Worm (Caenorhabditis elegans): Measurements from ENCODE around the gene ztf-9.
A peak's percentile ranks its signal among the peaks of the same experiment; 100 is the strongest.

ztf-9 gene

ce11 chrV:9740858-9741257, 48.9 kb upstream of the ztf-9 start, which contains the start of gene sta-2 (continued):
- TF ChIP-seq hif-1 (tag; optimal IDR thresholded peaks at IDR 0.05) (no peak), nhr-237 (tag; optimal IDR thresholded peaks at IDR 0.05) (no peak), duxl-1 (tag; optimal IDR thresholded peaks at IDR 0.05; ENCODE audit: poor library complexity) (no peak), aha-1 (tag) (no peak), lin-13 (GFP tag; optimal IDR thresholded peaks at IDR 0.05) (no peak), cey-2 (tag; optimal IDR thresholded peaks at IDR 0.05; ENCODE audit: borderline replicate concordance, insufficient read depth) (no peak), zag-1 (tag; optimal IDR thresholded peaks at IDR 0.05) (no peak), lsy-2 (tag; optimal IDR thresholded peaks at IDR 0.05) (no peak), mdt-29 (GFP tag; IDR thresholded peaks at IDR 0.05) (no peak), lir-3 (tag; optimal IDR thresholded peaks at IDR 0.05) (no peak), fkh-10 (GFP tag; optimal IDR thresholded peaks at IDR 0.05) (no peak), nhr-28 (tag; optimal IDR thresholded peaks at IDR 0.05) (peak; percentile 50), nhr-11 (tag; optimal IDR thresholded peaks at IDR 0.05) (no peak), ztf-11 (tag; optimal IDR thresholded peaks at IDR 0.05) (no peak), ceh-82 (tag; optimal IDR thresholded peaks at IDR 0.05) (no peak), ceh-62 (tag; optimal IDR thresholded peaks at IDR 0.05) (no peak)

- TF ChIP-seq zip-11 (GFP tag; IDR thresholded peaks at IDR 0.05) (no peak), zfp-3 (GFP tag; conservative IDR thresholded peaks at IDR 0.05) (no peak), D1046.2 (GFP tag; IDR thresholded peaks at IDR 0.05) (no peak), tag-97 (GFP tag; IDR thresholded peaks at IDR 0.05) (no peak), mep-1 (tag; optimal IDR thresholded peaks at IDR 0.05) (no peak), dmd-9 (GFP tag; IDR thresholded peaks at IDR 0.05) (no peak), arid-1 (GFP tag; conservative IDR thresholded peaks at IDR 0.05) (no peak), duxl-1 (tag; optimal IDR thresholded peaks at IDR 0.05; ENCODE audit: poor library complexity) (no peak), ceh-82 (tag; optimal IDR thresholded peaks at IDR 0.05) (no peak)
These were observed 47.4 kb upstream of the ztf-9 start, which contains the start of gene marc-1 for ce11 chrV:9739402-9739801. TSS of gene marc-1 (plus strand) at chrV:9739702.

- TF ChIP-seq daf-16 (GFP tag; optimal IDR thresholded peaks at IDR 0.05), result no peak
- TF ChIP-seq daf-16 (tag; optimal IDR thresholded peaks at IDR 0.05), result peak; percentile 36
- TF ChIP-seq unc-62 (GFP tag; optimal IDR thresholded peaks at IDR 0.05 in 1 of 2), result peak in 1 of 2 experiments; percentile 52
- TF ChIP-seq unc-62 (tag; optimal IDR thresholded peaks at IDR 0.05), result no peak
- no peak for TF ChIP-seq skn-1 (tag; optimal IDR thresholded peaks at IDR 0.05)
- no peak for TF ChIP-seq aly-2 (tag; optimal IDR thresholded peaks at IDR 0.05)
- TF ChIP-seq Y48G9A.11 (GFP tag; IDR thresholded peaks at IDR 0.05), result no peak
- TF ChIP-seq dmd-6 (GFP tag; IDR thresholded peaks at IDR 0.05), result peak; percentile 53
- TF ChIP-seq nhr-28 (tag; optimal IDR thresholded peaks at IDR 0.05), result peak; percentile 32
- no peak for TF ChIP-seq Y75B8A.6 (GFP tag; IDR thresholded peaks at IDR 0.05)
- peak; percentile 38 for TF ChIP-seq hlh-11 (tag; optimal IDR thresholded peaks at IDR 0.05)
- peak; percentile 72 for TF ChIP-seq pqm-1 (tag; optimal IDR thresholded peaks at IDR 0.05)
These were observed 46.2 kb upstream of the ztf-9 start for ce11 chrV:9738077-9738705.

- peak; percentile 59 for TF ChIP-seq pqm-1 (tag; optimal IDR thresholded peaks at IDR 0.05)
- no peak for TF ChIP-seq mxl-2 (GFP tag; conservative IDR thresholded peaks at IDR 0.05)
- TF ChIP-seq daf-16 (GFP tag; optimal IDR thresholded peaks at IDR 0.05), result no peak
- peak; percentile 28 for TF ChIP-seq daf-16 (tag; optimal IDR thresholded peaks at IDR 0.05)
- peak; percentile 47 for TF ChIP-seq nhr-28 (tag; optimal IDR thresholded peaks at IDR 0.05)
- TF ChIP-seq hlh-11 (tag; optimal IDR thresholded peaks at IDR 0.05), result peak; percentile 18
- TF ChIP-seq Y75B8A.6 (GFP tag; IDR thresholded peaks at IDR 0.05), result no peak
- TF ChIP-seq hlh-30 (tag; optimal IDR thresholded peaks at IDR 0.05; ENCODE audit: insufficient read depth), result peak; percentile 6
- TF ChIP-seq dmd-6 (GFP tag; IDR thresholded peaks at IDR 0.05), result peak; percentile 43; the same call in 1 of the 2 replicates
These were observed 45.3 kb upstream of the ztf-9 start, which contains the start of gene aqp-4 for ce11 chrV:9737287-9737686. TSS of gene aqp-4 (plus strand) at chrV:9737556.

Measured in whole organism, L4 larva.